Fruit fly (Drosophila melanogaster): ENCODE results near the gene CG42354.

The CG42354 gene

dm6 chrX:16147638-16148233, 43.0 kb upstream of the CG42354 start (continued):
- peak; percentile 82 for TF ChIP-seq abd-A (tag; optimal IDR thresholded peaks at IDR 0.05)
- no peak for TF ChIP-seq CG8089 (GFP tag; optimal IDR thresholded peaks at IDR 0.05)
- 0 out of 3 replicates have a peak, but pooled peaks have one; percentile 7 for TF ChIP-seq Opbp (GFP tag; IDR thresholded peaks at IDR 0.05; ENCODE audit: partially characterized antibody)
- TF ChIP-seq CG8765 (GFP tag; IDR thresholded peaks at IDR 0.05), result peak; percentile 49; the same call in 1 of the 2 replicates
- no peak for TF ChIP-seq CG6683 (GFP tag; optimal IDR thresholded peaks at IDR 0.05)
- peak; percentile 17 for TF ChIP-seq ewg (GFP tag; optimal IDR thresholded peaks at IDR 0.05)
- no peak for TF ChIP-seq crc (GFP tag; optimal IDR thresholded peaks at IDR 0.05)
- no peak for TF ChIP-seq CG11085 (GFP tag; IDR thresholded peaks at IDR 0.05)
- TF ChIP-seq Ets65A (GFP tag), result no peak
- TF ChIP-seq ci (GFP tag; IDR thresholded peaks at IDR 0.05), result 0 out of 3 replicates have a peak, but pooled peaks have one; percentile 41
- TF ChIP-seq Xrp1 (GFP tag; IDR thresholded peaks at IDR 0.05), result no peak
- peak; percentile 77 for TF ChIP-seq sens (GFP tag)
- TF ChIP-seq chinmo (GFP tag; IDR thresholded peaks at IDR 0.05; ENCODE audit: partially characterized antibody), result peak; percentile 89
- no peak for TF ChIP-seq maf-S (GFP tag; optimal IDR thresholded peaks at IDR 0.05)
- TF ChIP-seq Hr78 (GFP tag; optimal IDR thresholded peaks at IDR 0.05), result peak in 1 of 2 experiments; percentile 1
- TF ChIP-seq HmgZ (tag; optimal IDR thresholded peaks at IDR 0.05), result peak; percentile 13
- no peak for TF ChIP-seq ac (GFP tag; optimal IDR thresholded peaks at IDR 0.05)
- peak; percentile 22 for TF ChIP-seq ftz-f1 (GFP tag; optimal IDR thresholded peaks at IDR 0.05)
- TF ChIP-seq CoRest (tag; optimal IDR thresholded peaks at IDR 0.05), result peak; percentile 52
- TF ChIP-seq salm (tag; optimal IDR thresholded peaks at IDR 0.05), result no peak
- no peak for TF ChIP-seq ash1 (GFP tag; optimal IDR thresholded peaks at IDR 0.05)
- TF ChIP-seq sug (tag; optimal IDR thresholded peaks at IDR 0.05), result peak; percentile 66
- peak; percentile 24 for TF ChIP-seq CG10543 (GFP tag; optimal IDR thresholded peaks at IDR 0.05)
- peak; percentile 75 for TF ChIP-seq Med (GFP tag)
- peak; percentile 99 for TF ChIP-seq Nf-YC (tag; optimal IDR thresholded peaks at IDR 0.05)
- peak; percentile 97 for TF ChIP-seq CG8478 (optimal IDR thresholded peaks at IDR 0.05)
- TF ChIP-seq C15 (GFP tag; IDR thresholded peaks at IDR 0.05), result no peak
- TF ChIP-seq Abd-B (GFP tag; optimal IDR thresholded peaks at IDR 0.05), result peak; percentile 52
- no peak for TF ChIP-seq PHDP (tag; optimal IDR thresholded peaks at IDR 0.05)
- TF ChIP-seq Nf-YB (GFP tag; optimal IDR thresholded peaks at IDR 0.05), result peak; percentile 98
- TF ChIP-seq Deaf1 (tag; optimal IDR thresholded peaks at IDR 0.05), result peak; percentile 95
- TF ChIP-seq crol (GFP tag; IDR thresholded peaks at IDR 0.05), result peak; percentile 99
- TF ChIP-seq jing (GFP tag; optimal IDR thresholded peaks at IDR 0.05), result peak; percentile 43
- TF ChIP-seq CG3065 (GFP tag; optimal IDR thresholded peaks at IDR 0.05), result peak; percentile 28
- TF ChIP-seq Nf-YA (GFP tag; IDR thresholded peaks at IDR 0.05), result peak; percentile 91
- no peak for TF ChIP-seq CTCF (GFP tag; optimal IDR thresholded peaks at IDR 0.05)
- no peak for TF ChIP-seq dysf (GFP tag; IDR thresholded peaks at IDR 0.05)
- peak; percentile 68 for TF ChIP-seq Jarid2 (GFP tag; optimal IDR thresholded peaks at IDR 0.05)
- TF ChIP-seq NfI (GFP tag; optimal IDR thresholded peaks at IDR 0.05), result no peak
- TF ChIP-seq CG13287 (GFP tag; IDR thresholded peaks at IDR 0.05; ENCODE audit: partially characterized antibody), result peak; percentile 15; the same call in 1 of the 2 replicates
- peak; percentile 62 for TF ChIP-seq Aef1 (GFP tag; IDR thresholded peaks at IDR 0.05)
- TF ChIP-seq br (optimal IDR thresholded peaks at IDR 0.05), result no peak
- TF ChIP-seq slou (GFP tag; optimal IDR thresholded peaks at IDR 0.05), result no peak
- TF ChIP-seq rib (GFP tag; IDR thresholded peaks at IDR 0.05), result 0 out of 2 replicates have a peak, but pooled peaks have one; percentile 36
- no peak for TF ChIP-seq CG4730 (GFP tag; IDR thresholded peaks at IDR 0.05)
- no peak for TF ChIP-seq CG9932 (GFP tag; IDR thresholded peaks at IDR 0.05)
- peak; percentile 83 for TF ChIP-seq CG10321 (GFP tag; IDR thresholded peaks at IDR 0.05)
- TF ChIP-seq Doc3 (GFP tag; IDR thresholded peaks at IDR 0.05; ENCODE audit: partially characterized antibody), result no peak
- TF ChIP-seq cg (GFP tag; optimal IDR thresholded peaks at IDR 0.05), result peak; percentile 97
- TF ChIP-seq stwl (tag; optimal IDR thresholded peaks at IDR 0.05), result no peak
- no peak for TF ChIP-seq Dp (GFP tag; optimal IDR thresholded peaks at IDR 0.05)
